Fruit fly (Drosophila melanogaster) whole organism, adult: ENCODE data around the gene pxb.

ENCODE experiments used
- CG12768 ChIP-seq: fragments of 200-800 bp; sonication (Bioruptor generic); optimal IDR thresholded peaks from 2 replicates; lab custom pipeline; 2017; ENCODE audit warnings: missing biosample characterization, missing genetic modification characterization, mild to moderate bottlenecking, moderate library complexity, missing genetic modification reagents
- CG14711 ChIP-seq: fragments of 200-800 bp; sonication (Bioruptor generic); optimal IDR thresholded peaks from 2 replicates; lab custom pipeline; 2018; ENCODE audit warnings: missing biosample characterization, mild to moderate bottlenecking, missing genetic modification characterization, moderate library complexity
- CG33017 ChIP-seq: fragments of 200-800 bp; sonication (Bioruptor generic); optimal IDR thresholded peaks from 2 replicates; lab custom pipeline; 2018; ENCODE audit warnings: missing biosample characterization, mild to moderate bottlenecking, missing genetic modification characterization, moderate library complexity
- CG5204 ChIP-seq: fragments of 200-800 bp; sonication (Bioruptor generic); optimal IDR thresholded peaks from 2 replicates; lab custom pipeline; 2016; ENCODE audit warnings: missing biosample characterization, missing genetic modification characterization
- Crg-1 ChIP-seq: fragments of 200-800 bp; sonication (Bioruptor generic); optimal IDR thresholded peaks from 2 replicates; lab custom pipeline; 2016; ENCODE audit warnings: missing biosample characterization, missing genetic modification characterization
- Hr96 ChIP-seq: fragments of 200-800 bp; sonication (Bioruptor generic); optimal IDR thresholded peaks from 2 replicates; lab custom pipeline; 2016; ENCODE audit warnings: missing biosample characterization, missing genetic modification characterization
- Mnt ChIP-seq: fragments of 200-800 bp; sonication (Bioruptor generic); optimal IDR thresholded peaks from 2 replicates; lab custom pipeline; 2016; ENCODE audit warnings: missing biosample characterization, mild to moderate bottlenecking, missing genetic modification characterization
- bab1 ChIP-seq: fragments of 200-800 bp; sonication (Bioruptor generic); optimal IDR thresholded peaks from 3 replicates; lab custom pipeline; 2019; ENCODE audit warnings: missing biosample characterization, mild to moderate bottlenecking, missing genetic modification characterization, moderate library complexity
- cic ChIP-seq: fragments of 200-800 bp; sonication (Bioruptor generic); optimal IDR thresholded peaks from 2 replicates; lab custom pipeline; 2017; ENCODE audit warnings: missing biosample characterization, mild to moderate bottlenecking, missing genetic modification characterization, moderate library complexity
- kay ChIP-seq: fragments of 200-800 bp; sonication (Bioruptor generic); peaks from one replicate; lab custom pipeline; 2016; ENCODE audit warnings: missing biosample characterization, missing genetic modification characterization, borderline replicate concordance
- toe ChIP-seq: fragments of 200-800 bp; sonication (Bioruptor generic); optimal IDR thresholded peaks from 2 replicates; lab custom pipeline; 2016; ENCODE audit warnings: missing biosample characterization, missing genetic modification characterization

DNA sequence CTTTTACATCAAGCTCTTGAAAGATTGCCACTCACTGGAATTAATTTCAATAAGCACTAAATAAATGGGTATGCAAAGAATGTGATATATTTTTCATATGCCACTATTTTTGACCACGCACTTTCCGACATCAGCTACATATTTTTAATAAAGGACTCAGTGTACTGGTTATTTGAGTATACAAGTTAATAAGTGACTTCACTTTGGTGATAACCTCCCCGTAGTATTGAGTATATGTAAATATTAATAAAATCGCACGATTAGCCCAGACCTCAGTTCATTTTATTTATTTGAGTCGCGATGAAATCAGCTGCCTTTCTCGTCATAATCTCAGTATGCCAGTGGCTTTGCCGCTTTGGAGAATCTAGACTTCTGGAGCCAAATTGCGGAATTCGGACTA is 30.8 kb upstream of the pxb start, which contains the start of gene CG43335:
- TF ChIP-seq bab1 (GFP tag; lab: Kevin White, UChicago) (no peak), kay (GFP tag; lab: Kevin White, UChicago) (no peak), CG14711 (tag; lab: Kevin White, UChicago) (no peak), CG5204 (GFP tag; lab: Kevin White, UChicago) (no peak), Hr96 (no peak), CG12768 (no peak), Mnt (GFP tag; lab: Kevin White, UChicago) (no peak), cic (GFP tag; lab: Kevin White, UChicago) (no peak), Crg-1 (no peak), toe (GFP tag; lab: Kevin White, UChicago) (no peak), CG33017 (tag; lab: Kevin White, UChicago) (no peak)
